Worm (Caenorhabditis elegans): ENCODE data around the gene Y49F6B.6.
A peak's percentile ranks its signal among the peaks of the same experiment; 100 is the strongest.

The Y49F6B.6 gene

DNA sequence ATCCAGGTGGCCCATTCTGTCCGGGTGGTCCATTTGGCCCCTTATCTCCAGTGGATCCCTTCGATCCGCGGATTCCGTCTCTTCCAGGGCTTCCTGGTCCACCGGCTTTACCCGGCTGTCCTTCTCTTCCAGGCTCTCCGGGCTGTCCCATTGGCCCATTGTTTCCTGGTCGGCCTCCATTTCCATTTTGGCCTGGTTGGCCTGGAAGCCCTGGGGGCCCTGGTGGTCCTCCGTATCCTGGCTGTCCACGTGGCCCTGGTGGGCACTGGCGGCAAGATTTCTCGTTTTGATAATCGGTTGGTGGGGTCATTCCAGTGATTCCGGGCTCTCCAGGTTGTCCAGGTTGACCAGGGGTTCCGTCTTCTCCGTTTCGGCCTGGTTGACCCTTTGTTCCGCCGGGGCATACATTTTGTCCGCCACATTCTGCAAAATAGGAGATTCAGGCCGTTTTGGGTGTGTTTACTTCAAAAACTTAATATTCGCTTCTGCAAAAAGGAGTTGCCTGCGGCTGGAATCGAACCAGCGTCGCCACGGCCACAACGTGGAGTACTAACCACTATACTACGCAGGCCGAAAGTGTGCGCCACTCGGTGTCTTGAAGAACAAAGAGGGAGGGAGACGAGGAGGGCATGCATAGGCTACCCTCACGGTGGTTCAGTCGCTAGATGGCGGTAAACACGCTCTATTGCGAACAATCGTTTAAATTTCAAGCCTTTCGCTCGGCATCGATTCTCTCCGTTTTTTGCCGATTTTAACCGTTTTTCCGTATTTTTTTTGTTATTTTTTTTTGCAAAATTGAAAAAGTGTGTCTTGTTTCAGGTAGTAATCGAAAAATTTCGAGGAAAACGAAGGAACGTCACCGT, 48.3 kb downstream of the Y49F6B.6 start, which contains the start of gene W09G10.9 (continued):
- TF ChIP-seq alr-1 (tag; optimal IDR thresholded peaks at IDR 0.05; ENCODE audit: borderline replicate concordance), result no peak
- TF ChIP-seq efl-1 (optimal IDR thresholded peaks at IDR 0.05), result peak; percentile 38 to 53
- peak; percentile 29 to 93 for TF ChIP-seq efl-1 (GFP tag; optimal IDR thresholded peaks at IDR 0.05 in 1 of 2)
- no peak for TF ChIP-seq ceh-8 (GFP tag; optimal IDR thresholded peaks at IDR 0.05)
- peak; percentile 88 for TF ChIP-seq nhr-19 (GFP tag; conservative IDR thresholded peaks at IDR 0.05)
- no peak for TF ChIP-seq lin-39 (tag; optimal IDR thresholded peaks at IDR 0.05)
- TF ChIP-seq fkh-8 (tag; optimal IDR thresholded peaks at IDR 0.05), result peak; percentile 78
- TF ChIP-seq lin-14 (GFP tag; optimal IDR thresholded peaks at IDR 0.05), result peak; percentile 71

All from whole organism, L1 larva.